Worm (Caenorhabditis elegans): ENCODE data around the gene Y75B8A.31.

- no peak for TF ChIP-seq unc-62 (GFP tag; optimal IDR thresholded peaks at IDR 0.05)
- TF ChIP-seq nhr-28 (tag; optimal IDR thresholded peaks at IDR 0.05) = no peak
These were observed 44.0 kb upstream of the Y75B8A.31 start, which contains the start of gene pqn-92 for ce11 chrIII:12307475-12307874.
